Fruit fly (Drosophila melanogaster) whole organism, embryonic: Measurements from ENCODE around the gene CG17855.

Experiments
- CG10959 ChIP-seq: fragments of 200-800 bp; sonication (Bioruptor generic); IDR thresholded peaks from 2 replicates; pipeline ENCODE4 v1.3.6; 2022; ENCODE audit warnings: missing biosample characterization, missing genetic modification characterization
- CG12942 ChIP-seq: fragments of 200-800 bp; sonication (Bioruptor generic); optimal IDR thresholded peaks from 3 replicates; lab custom pipeline; 2016; ENCODE audit warnings: missing biosample characterization, missing genetic modification characterization
- CG14860 ChIP-seq: fragments of 200-800 bp; sonication (Bioruptor generic); IDR thresholded peaks from 3 replicates; pipeline ENCODE4 v1.3.6; 2022; ENCODE audit warnings: missing biosample characterization, missing genetic modification characterization; ENCODE audit not compliant: partially characterized antibody
- CG1529 ChIP-seq: fragments of 200-800 bp; sonication (Bioruptor generic); optimal IDR thresholded peaks from 3 replicates; lab custom pipeline; 2018; ENCODE audit warnings: missing biosample characterization, missing genetic modification characterization
- CG15479 ChIP-seq: fragments of 200-800 bp; sonication (Bioruptor generic); optimal IDR thresholded peaks from 3 replicates; lab custom pipeline; 2019; ENCODE audit warnings: missing biosample characterization, mild to moderate bottlenecking, missing genetic modification characterization, moderate library complexity
- CG17612 ChIP-seq: fragments of 200-800 bp; sonication (Bioruptor generic); IDR thresholded peaks from 2 replicates; pipeline ENCODE4 v1.3.6; 2022; ENCODE audit warnings: missing biosample characterization, missing genetic modification characterization
- CG1792 ChIP-seq: fragments of 200-800 bp; sonication (Bioruptor generic); optimal IDR thresholded peaks from 2 replicates; lab custom pipeline; 2016; ENCODE audit warnings: missing biosample characterization, missing genetic modification characterization
- CG3847 ChIP-seq: fragments of 200-800 bp; sonication (Bioruptor generic); IDR thresholded peaks from 2 replicates; pipeline ENCODE4 v1.3.6; 2022; ENCODE audit warnings: missing biosample characterization, missing genetic modification characterization
- CG4854 ChIP-seq: fragments of 200-800 bp; sonication (Bioruptor generic); optimal IDR thresholded peaks from 2 replicates; lab custom pipeline; 2016; ENCODE audit warnings: missing biosample characterization, missing genetic modification characterization, inconsistent platforms
- CG6813 ChIP-seq: fragments of 200-800 bp; sonication (Bioruptor generic); optimal IDR thresholded peaks from 2 replicates; lab custom pipeline; 2017; ENCODE audit warnings: missing biosample characterization, missing genetic modification characterization, mild to moderate bottlenecking, moderate library complexity, missing genetic modification reagents
- CG7357 ChIP-seq: fragments of 200-800 bp; sonication (Bioruptor generic); IDR thresholded peaks from 3 replicates; pipeline ENCODE4 v1.3.6; 2022; ENCODE audit warnings: missing biosample characterization, missing genetic modification characterization
- CG7839 ChIP-seq: fragments of 200-800 bp; sonication (Bioruptor generic); optimal IDR thresholded peaks from 3 replicates; lab custom pipeline; 2018; ENCODE audit warnings: missing biosample characterization, mild to moderate bottlenecking, missing genetic modification characterization, moderate library complexity
- CG8359 ChIP-seq: fragments of 200-800 bp; sonication (Bioruptor generic); optimal IDR thresholded peaks from 2 replicates; lab custom pipeline; 2017; ENCODE audit warnings: missing biosample characterization, mild to moderate bottlenecking, missing genetic modification characterization, borderline replicate concordance
- CG8924 ChIP-seq: fragments of 200-800 bp; optimal IDR thresholded peaks from 3 replicates; lab custom pipeline; 2019; ENCODE audit warnings: missing biosample characterization, mild to moderate bottlenecking, missing genetic modification characterization, moderate library complexity
- CG9609 ChIP-seq: fragments of 200-800 bp; sonication (Bioruptor generic); optimal IDR thresholded peaks from 3 replicates; lab custom pipeline; 2016; ENCODE audit warnings: missing biosample characterization, missing genetic modification characterization
- CHES-1-like ChIP-seq: fragments of 200-800 bp; sonication (Bioruptor generic); optimal IDR thresholded peaks from 2 replicates; lab custom pipeline; 2016; ENCODE audit warnings: missing biosample characterization, missing genetic modification characterization
- Ets65A ChIP-seq: fragments of 200-800 bp; sonication (Bioruptor generic); peaks from one replicate; lab custom pipeline; 2016; ENCODE audit warnings: missing biosample characterization, missing genetic modification characterization
- Jarid2 ChIP-seq: fragments of 200-800 bp; sonication (Bioruptor generic); optimal IDR thresholded peaks from 3 replicates; lab custom pipeline; 2017; ENCODE audit warnings: mild to moderate bottlenecking, missing biosample characterization, missing genetic modification reagents, missing genetic modification characterization
- MBD-R2 ChIP-seq: fragments of 200-800 bp; sonication (Bioruptor generic); IDR thresholded peaks from 2 replicates; pipeline ENCODE4 v1.3.6; 2022; ENCODE audit warnings: missing biosample characterization, missing genetic modification characterization
- MESR4 ChIP-seq: fragments of 200-800 bp; sonication (Bioruptor generic); optimal IDR thresholded peaks from 2 replicates; lab custom pipeline; 2018; ENCODE audit warnings: missing biosample characterization, mild to moderate bottlenecking, missing genetic modification characterization, moderate library complexity
- Meics ChIP-seq: fragments of 200-800 bp; sonication (Bioruptor generic); optimal IDR thresholded peaks from 2 replicates; lab custom pipeline; 2017; ENCODE audit warnings: missing biosample characterization, mild to moderate bottlenecking, missing genetic modification characterization
- Mrtf ChIP-seq: fragments of 200-800 bp; sonication (Bioruptor generic); IDR thresholded peaks from 3 replicates; pipeline ENCODE4 v1.3.6; 2022; ENCODE audit warnings: missing biosample characterization, missing genetic modification characterization
- Trl ChIP-seq, 3 experiments: fragments of >200 bp in 2 of 3; fragments of 200-800 bp in 1 of 3; sonication (Bioruptor generic) in 1 of 3; optimal IDR thresholded peaks; 2 replicates in 1 of 3; 3 replicates in 2 of 3; lab custom pipeline; 2016 to 2017; ENCODE audit warnings: missing biosample characterization in 1 of 3, missing genetic modification characterization in 1 of 3
- Usf ChIP-seq: fragments of 200-800 bp; sonication (Bioruptor generic); optimal IDR thresholded peaks from 2 replicates; lab custom pipeline; 2017; ENCODE audit warnings: missing genotype, missing biosample characterization, missing genetic modification characterization
- Xbp1 ChIP-seq: fragments of 200-800 bp; sonication (Bioruptor generic); optimal IDR thresholded peaks from 3 replicates; lab custom pipeline; 2016; ENCODE audit warnings: missing biosample characterization, mild to moderate bottlenecking, missing genetic modification characterization
- Xrp1 ChIP-seq: fragments of 200-800 bp; sonication (Bioruptor generic); IDR thresholded peaks from 2 replicates; pipeline ENCODE4 v1.3.6; 2022; ENCODE audit warnings: missing biosample characterization, missing genetic modification characterization
- aop ChIP-seq: fragments of 200-800 bp; sonication (Bioruptor generic); IDR thresholded peaks from 2 replicates; pipeline ENCODE4 v1.3.6; 2022; ENCODE audit warnings: missing biosample characterization, missing genetic modification characterization
- ash1 ChIP-seq: fragments of 200-800 bp; sonication (Bioruptor generic); optimal IDR thresholded peaks from 2 replicates; lab custom pipeline; 2018; ENCODE audit warnings: missing biosample characterization, mild to moderate bottlenecking, missing genetic modification characterization
- bcd ChIP-seq: fragments of 200-800 bp; sonication (Bioruptor generic); optimal IDR thresholded peaks from 2 replicates; lab custom pipeline; 2017; ENCODE audit warnings: missing biosample characterization, mild to moderate bottlenecking, missing genetic modification characterization
- btn ChIP-seq: fragments of 200-800 bp; sonication (Bioruptor generic); optimal IDR thresholded peaks from 2 replicates; lab custom pipeline; 2016; ENCODE audit warnings: missing biosample characterization, missing genetic modification characterization
- crp ChIP-seq, 2 experiments: fragments of 200-800 bp; sonication (Bioruptor generic); optimal IDR thresholded peaks; 2 replicates in 1 of 2; 3 replicates in 1 of 2; lab custom pipeline; 2017; ENCODE audit warnings: missing biosample characterization in 2 of 2, missing genetic modification characterization in 2 of 2, mild to moderate bottlenecking in 1 of 2, moderate library complexity in 1 of 2
- dpn ChIP-seq, 2 experiments: fragments of 200-800 bp; sonication (Bioruptor generic); optimal IDR thresholded peaks; 3 replicates each; lab custom pipeline; 2016; ENCODE audit warnings: missing biosample characterization in 2 of 2, missing genetic modification characterization in 2 of 2
- en ChIP-seq: fragments of 200-800 bp; sonication (Bioruptor generic); optimal IDR thresholded peaks from 2 replicates; lab custom pipeline; 2016; ENCODE audit warnings: missing biosample characterization, missing genetic modification characterization
- gem ChIP-seq: fragments of 200-800 bp; sonication (Bioruptor generic); optimal IDR thresholded peaks from 2 replicates; lab custom pipeline; 2019; ENCODE audit warnings: missing biosample characterization, mild to moderate bottlenecking, missing genetic modification characterization, moderate library complexity
- gsb ChIP-seq: fragments of 200-800 bp; sonication (Bioruptor generic); IDR thresholded peaks from 2 replicates; pipeline ENCODE4 v1.3.6; 2022; ENCODE audit warnings: missing biosample characterization, missing genetic modification characterization
- ham ChIP-seq: fragments of 200-800 bp; sonication (Bioruptor generic); IDR thresholded peaks from 2 replicates; pipeline ENCODE4 v1.3.6; 2022; ENCODE audit warnings: missing biosample characterization, missing genetic modification characterization
- her ChIP-seq: fragments of 200-800 bp; sonication (Bioruptor generic); optimal IDR thresholded peaks from 2 replicates; lab custom pipeline; 2016; ENCODE audit warnings: missing biosample characterization, missing genetic modification characterization
- klu ChIP-seq: fragments of 200-800 bp; sonication (Bioruptor generic); IDR thresholded peaks from 2 replicates; pipeline ENCODE4 v1.3.6; 2022; ENCODE audit warnings: missing biosample characterization, missing genetic modification characterization
- lola ChIP-seq, 3 experiments: fragments of >200 bp in 2 of 3; fragments of 200-800 bp in 1 of 3; sonication (Bioruptor generic) in 1 of 3; optimal IDR thresholded peaks; 2 replicates each; lab custom pipeline; 2017 to 2019; ENCODE audit warnings: missing biosample characterization in 3 of 3, missing genetic modification characterization in 3 of 3, mild to moderate bottlenecking in 1 of 3, moderate library complexity in 1 of 3
- p53 ChIP-seq: fragments of 200-800 bp; sonication (Bioruptor generic); optimal IDR thresholded peaks from 2 replicates; lab custom pipeline; 2016; ENCODE audit warnings: missing biosample characterization, missing genetic modification characterization
- pnt ChIP-seq: fragments of 200-800 bp; sonication (Bioruptor generic); optimal IDR thresholded peaks from 3 replicates; lab custom pipeline; 2016; ENCODE audit warnings: missing biosample characterization, missing genetic modification characterization
- psq ChIP-seq: fragments of 200-800 bp; sonication (Bioruptor generic); optimal IDR thresholded peaks from 2 replicates; lab custom pipeline; 2017; ENCODE audit warnings: missing biosample characterization, missing genetic modification characterization
- repo ChIP-seq: fragments of 200-800 bp; sonication (Bioruptor generic); optimal IDR thresholded peaks from 2 replicates; lab custom pipeline; 2016; ENCODE audit warnings: missing biosample characterization, missing genetic modification characterization
- stwl ChIP-seq: fragments of 200-800 bp; sonication (Bioruptor generic); optimal IDR thresholded peaks from 3 replicates; lab custom pipeline; 2018; ENCODE audit warnings: missing biosample characterization, mild to moderate bottlenecking, missing genetic modification characterization, moderate library complexity
- tll ChIP-seq, 2 experiments: fragments of 200-800 bp in 1 of 2; fragments of >200 bp in 1 of 2; sonication (Bioruptor generic) in 1 of 2; optimal IDR thresholded peaks; 2 replicates each; lab custom pipeline; 2017 to 2019; ENCODE audit warnings: missing biosample characterization in 2 of 2, missing genetic modification characterization in 2 of 2, mild to moderate bottlenecking in 1 of 2, moderate library complexity in 1 of 2
- toy ChIP-seq: fragments of 200-800 bp; sonication (Bioruptor generic); IDR thresholded peaks from 2 replicates; pipeline ENCODE4 v1.3.6; 2022; ENCODE audit warnings: missing biosample characterization, missing genetic modification characterization
- vnd ChIP-seq: fragments of 200-800 bp; sonication (Bioruptor generic); IDR thresholded peaks from 3 replicates; pipeline ENCODE4 v1.3.6; 2022; ENCODE audit warnings: missing biosample characterization, missing genetic modification characterization; ENCODE audit not compliant: partially characterized antibody

CG17855 gene

DNA sequence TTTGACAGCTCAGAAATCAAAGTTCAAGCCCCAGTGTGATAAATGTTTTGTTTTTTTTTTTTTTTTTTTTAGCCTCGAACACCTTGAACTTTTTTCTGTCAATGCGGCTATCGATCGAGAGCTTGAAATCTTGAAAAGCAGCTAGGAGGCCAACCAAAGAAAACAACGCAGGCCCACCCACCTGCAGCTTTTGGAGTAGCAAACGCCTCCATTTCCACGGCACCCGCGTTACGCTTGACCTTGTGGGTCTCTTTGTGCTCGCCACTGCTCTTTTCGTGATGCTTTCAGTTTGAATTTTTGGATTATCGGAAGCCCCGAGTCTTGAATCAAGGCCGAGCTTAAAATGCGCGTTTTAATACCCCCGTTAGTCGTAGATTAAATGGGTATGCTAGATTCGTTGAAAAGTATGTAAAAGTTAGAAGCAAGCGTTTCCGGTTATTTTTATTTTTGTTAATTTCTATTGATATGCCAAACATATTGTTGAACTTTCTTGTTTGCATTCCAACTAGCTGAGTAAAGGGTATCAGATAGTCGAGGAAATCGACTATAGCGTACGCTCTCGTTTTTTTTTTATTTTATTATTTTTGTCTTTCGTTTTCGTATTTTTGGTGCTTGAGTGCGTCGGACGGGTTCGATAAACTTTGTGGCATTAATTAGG, 37.4 kb upstream of the CG17855 start (continued):
- peak; percentile 69 for TF ChIP-seq Mrtf
- TF ChIP-seq CG6813 (GFP tag; lab: Kevin White, UChicago) = no peak
- TF ChIP-seq MBD-R2 (GFP tag; lab: Robert Waterston, UW) = peak; percentile 53; the same call in 1 of the 2 replicates
- peak; percentile 61; the same call in 1 of the 2 replicates for TF ChIP-seq CG3847
- TF ChIP-seq Trl (optimal IDR thresholded peaks at IDR 0.05; lab: Kevin White, UChicago) = no peak
- no peak for TF ChIP-seq Trl (GFP tag; optimal IDR thresholded peaks at IDR 0.05; lab: Kevin White, UChicago)
- no peak for TF ChIP-seq stwl (tag; lab: Kevin White, UChicago)
- TF ChIP-seq CG8359 (GFP tag; lab: Kevin White, UChicago) = no peak
- peak in 1 of 2 experiments; percentile 69 for TF ChIP-seq dpn (GFP tag; optimal IDR thresholded peaks at IDR 0.05; lab: Kevin White, UChicago)
- no peak for TF ChIP-seq CG9609 (GFP tag; lab: Kevin White, UChicago)
- TF ChIP-seq crp (GFP tag; optimal IDR thresholded peaks at IDR 0.05; lab: Kevin White, UChicago) = peak in 1 of 2 experiments; percentile 4
- no peak for TF ChIP-seq lola (GFP tag; optimal IDR thresholded peaks at IDR 0.05; lab: Kevin White, UChicago)
- TF ChIP-seq CG10959 (GFP tag; lab: Robert Waterston, UW) = no peak
- TF ChIP-seq CG15479 (GFP tag; lab: Kevin White, UChicago) = no peak
- TF ChIP-seq gem (tag; lab: Kevin White, UChicago) = peak; percentile 88
- peak; percentile 17 for TF ChIP-seq CHES-1-like
- TF ChIP-seq bcd = peak; percentile 31
- TF ChIP-seq CG4854 (GFP tag; lab: Kevin White, UChicago) = no peak
- peak; percentile 66 for TF ChIP-seq CG1529
- no peak for TF ChIP-seq en (GFP tag; lab: Kevin White, UChicago)
- TF ChIP-seq ash1 (GFP tag; lab: Kevin White, UChicago) = no peak
- TF ChIP-seq Usf = peak; percentile 24
- peak; percentile 77 for TF ChIP-seq CG7839 (tag; lab: Kevin White, UChicago)
- TF ChIP-seq Ets65A = no peak
- TF ChIP-seq pnt = peak; percentile 31
- TF ChIP-seq p53 (GFP tag; lab: Kevin White, UChicago) = no peak
- TF ChIP-seq vnd (GFP tag; lab: Robert Waterston, UW) = no peak
- TF ChIP-seq Jarid2 (GFP tag; lab: Kevin White, UChicago) = no peak
- TF ChIP-seq MESR4 (GFP tag; lab: Kevin White, UChicago) = no peak
- TF ChIP-seq aop = peak; percentile 39; the same call in 1 of the 2 replicates
- no peak for TF ChIP-seq CG1792 (GFP tag; lab: Kevin White, UChicago)
- peak; percentile 2 for TF ChIP-seq CG12942 (GFP tag; lab: Kevin White, UChicago)
- TF ChIP-seq btn = no peak
- peak; percentile 65 for TF ChIP-seq Meics (GFP tag; lab: Kevin White, UChicago)
- TF ChIP-seq tll (GFP tag; optimal IDR thresholded peaks at IDR 0.05; lab: Kevin White, UChicago) = no peak
- TF ChIP-seq CG7357 (GFP tag; lab: Robert Waterston, UW) = peak; percentile 64; the same call in 2 of the 3 replicates
- peak; percentile 28 for TF ChIP-seq psq (GFP tag; lab: Kevin White, UChicago)
- no peak for TF ChIP-seq CG14860 (GFP tag; lab: Robert Waterston, UW)
- no peak for TF ChIP-seq her
- TF ChIP-seq klu = peak; percentile 48
- TF ChIP-seq gsb = peak; percentile 41; the same call in 1 of the 2 replicates
- TF ChIP-seq toy (GFP tag; lab: Robert Waterston, UW) = 0 out of 2 replicates have a peak, but pooled peaks have one; percentile 27
- TF ChIP-seq repo (GFP tag; lab: Kevin White, UChicago) = no peak
- TF ChIP-seq ham (GFP tag; lab: Robert Waterston, UW) = 0 out of 2 replicates have a peak, but pooled peaks have one; percentile 27
- TF ChIP-seq CG8924 (tag; lab: Kevin White, UChicago) = peak; percentile 78
- TF ChIP-seq CG17612 (GFP tag; lab: Robert Waterston, UW) = peak; percentile 46; the same call in 1 of the 2 replicates
- TF ChIP-seq Xbp1 (GFP tag; lab: Kevin White, UChicago) = peak; percentile 81
- peak; percentile 83 for TF ChIP-seq Xrp1 (GFP tag; lab: Robert Waterston, UW)
